Worm (Caenorhabditis elegans): ENCODE measurements around the gene eif-2Balpha.

Gene eif-2Balpha

ce11 chrIII:9528824-9529223 lies 14.1 kb upstream of the eif-2Balpha start, which contains the start of gene ZK1098.2:
Gene ZK1098.2, plus strand, starts transcription at chrIII:9529159.
- TF ChIP-seq lin-54 (GFP tag; optimal IDR thresholded peaks at IDR 0.05) (no peak), snpc-3.4 (tag; optimal IDR thresholded peaks at IDR 0.05) (no peak), athp-1 (tag; optimal IDR thresholded peaks at IDR 0.05) (no peak), nhr-90 (tag; optimal IDR thresholded peaks at IDR 0.05) (no peak), nfya-2 (GFP tag; IDR thresholded peaks at IDR 0.05) (no peak), B0035.1 (tag; optimal IDR thresholded peaks at IDR 0.05) (no peak), ztf-26 (tag; optimal IDR thresholded peaks at IDR 0.05) (no peak), ztf-18 (tag; optimal IDR thresholded peaks at IDR 0.05) (peak; percentile 20), repo-1 (tag; optimal IDR thresholded peaks at IDR 0.05) (no peak), Y95B8A.8 (GFP tag; IDR thresholded peaks at IDR 0.05) (no peak), F23B12.7 (tag; optimal IDR thresholded peaks at IDR 0.05; ENCODE audit: insufficient read depth) (peak; percentile 64), let-607 (tag; optimal IDR thresholded peaks at IDR 0.05) (peak; percentile 77 to 92), B0336.3 (GFP tag; IDR thresholded peaks at IDR 0.05) (no peak), lin-35 (GFP tag; optimal IDR thresholded peaks at IDR 0.05) (peak in 1 of 3 experiments; percentile 49), attf-5 (GFP tag; optimal IDR thresholded peaks at IDR 0.05) (peak; percentile 61), attf-6 (GFP tag; IDR thresholded peaks at IDR 0.05) (no peak), hrde-1 (tag; optimal IDR thresholded peaks at IDR 0.05; ENCODE audit: borderline replicate concordance) (no peak), egrh-3 (GFP tag; IDR thresholded peaks at IDR 0.05) (no peak), bed-1 (GFP tag; IDR thresholded peaks at IDR 0.05) (no peak), tlf-1 (GFP tag; optimal IDR thresholded peaks at IDR 0.05) (no peak), mcd-1 (GFP tag; IDR thresholded peaks at IDR 0.05) (no peak), rec-8 (tag; optimal IDR thresholded peaks at IDR 0.05) (no peak), egl-18 (GFP tag; IDR thresholded peaks at IDR 0.05) (no peak), egl-44 (GFP tag; IDR thresholded peaks at IDR 0.05) (0 out of 2 replicates have a peak, but pooled peaks have one; percentile 13), sdz-38 (tag; optimal IDR thresholded peaks at IDR 0.05) (no peak), chd-7 (tag; optimal IDR thresholded peaks at IDR 0.05) (no peak)

DNA sequence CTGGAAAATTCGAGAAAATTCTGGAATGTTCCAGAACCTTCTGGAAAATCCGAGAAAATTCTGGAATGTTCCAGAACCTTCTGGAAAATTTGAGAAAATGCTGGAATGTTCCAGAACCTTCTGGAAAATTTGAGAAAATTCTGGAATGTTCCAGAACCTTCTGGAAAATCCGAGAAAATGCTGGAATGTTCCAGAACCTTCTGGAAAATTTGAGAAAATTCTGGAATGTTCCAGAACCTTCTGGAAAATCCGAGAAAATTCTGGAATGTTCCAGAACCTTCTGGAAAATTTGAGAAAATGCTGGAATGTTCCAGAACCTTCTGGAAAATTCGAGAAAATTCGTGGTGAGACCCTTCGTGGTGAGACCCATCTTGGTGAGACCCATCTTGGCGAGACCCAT lies 8.7 kb upstream of the eif-2Balpha start:
- TF ChIP-seq pbrm-1 (GFP tag; IDR thresholded peaks at IDR 0.05) (peak; percentile 17; the same call in 1 of the 2 replicates), dox-1 (GFP tag; IDR thresholded peaks at IDR 0.05) (0 out of 2 replicates have a peak, but pooled peaks have one; percentile 29), egrh-3 (GFP tag; IDR thresholded peaks at IDR 0.05) (0 out of 2 replicates have a peak, but pooled peaks have one; percentile 27), hsf-1 (GFP tag; IDR thresholded peaks at IDR 0.05) (peak; percentile 96), F33H1.4 (GFP tag; IDR thresholded peaks at IDR 0.05) (peak; percentile 52), madf-6 (GFP tag; IDR thresholded peaks at IDR 0.05) (peak; percentile 19; the same call in 1 of the 2 replicates)

- TF ChIP-seq attf-5 (GFP tag; optimal IDR thresholded peaks at IDR 0.05) (peak; percentile 2), ceh-27 (GFP tag; optimal IDR thresholded peaks at IDR 0.05) (no peak), hmg-1.2 (GFP tag; IDR thresholded peaks at IDR 0.05) (peak; percentile 27; the same call in 1 of the 2 replicates), F23B12.7 (tag; optimal IDR thresholded peaks at IDR 0.05; ENCODE audit: insufficient read depth) (no peak), cebp-2 (GFP tag; IDR thresholded peaks at IDR 0.05) (no peak), ZK185.1 (tag; optimal IDR thresholded peaks at IDR 0.05; ENCODE audit: poor library complexity, severe bottlenecking) (no peak), lin-35 (GFP tag; optimal IDR thresholded peaks at IDR 0.05) (no peak), F57A8.1 (GFP tag; optimal IDR thresholded peaks at IDR 0.05) (no peak), madf-8 (GFP tag; conservative IDR thresholded peaks at IDR 0.05) (no peak), lin-40 (tag; optimal IDR thresholded peaks at IDR 0.05) (no peak), snpc-1.3 (tag; optimal IDR thresholded peaks at IDR 0.05; ENCODE audit: insufficient read depth) (no peak), unc-130 (GFP tag; optimal IDR thresholded peaks at IDR 0.05) (no peak)
Measured at ce11 chrIII:9538655-9539155, 4.2 kb upstream of the eif-2Balpha start, which contains the start of gene ZK1098.3. Gene ZK1098.3, minus strand, starts transcription at chrIII:9538705.

Data from whole organism, young adult.